Worm (Caenorhabditis elegans) whole organism, mixed stage, embryonic: ENCODE measurements around the gene C17B7.14.

ENCODE experiments used
- blmp-1 ChIP-seq: fragments of 150-350 bp; optimal IDR thresholded peaks from 2 replicates; lab custom pipeline; 2014; ENCODE audit warnings: missing biosample characterization, missing genetic modification characterization
- ceh-83 ChIP-seq: fragments of 200-800 bp; sonication (Bioruptor generic); optimal IDR thresholded peaks from 2 replicates; lab custom pipeline; 2018; ENCODE audit warnings: mild to moderate bottlenecking, missing genetic modification characterization, missing compliant biosample characterization
- ces-1 ChIP-seq: fragments of 150-350 bp; optimal IDR thresholded peaks from 2 replicates; lab custom pipeline; 2014; ENCODE audit warnings: missing biosample characterization, missing genetic modification reagents, missing genetic modification characterization
- drap-1 ChIP-seq: fragments of 200-800 bp; sonication (Bioruptor generic); optimal IDR thresholded peaks from 3 replicates; lab custom pipeline; 2018; ENCODE audit warnings: mild to moderate bottlenecking, missing genetic modification characterization, missing compliant biosample characterization
- elt-1 ChIP-seq: sonication (generic microtip); optimal IDR thresholded peaks from 2 replicates; lab custom pipeline; 2017; ENCODE audit warnings: missing genetic modification characterization, mild to moderate bottlenecking, missing compliant biosample characterization, antibody characterized with exemption, moderate library complexity, borderline replicate concordance; ENCODE audit not compliant: insufficient read depth
- hlh-1 ChIP-seq: fragments of 150-350 bp; optimal IDR thresholded peaks from 2 replicates; lab custom pipeline; 2014; ENCODE audit warnings: missing biosample characterization, missing genetic modification reagents, missing genetic modification characterization
- nhr-2 ChIP-seq: fragments of 150-350 bp; optimal IDR thresholded peaks from 2 replicates; lab custom pipeline; 2014; ENCODE audit warnings: missing biosample characterization, missing genetic modification characterization
- nhr-237 ChIP-seq: fragments of 150-350 bp; optimal IDR thresholded peaks from 2 replicates; lab custom pipeline; 2014; ENCODE audit warnings: missing biosample characterization, missing genetic modification characterization
- nhr-76 ChIP-seq: sonication (generic microtip); optimal IDR thresholded peaks from 2 replicates; lab custom pipeline; 2017; ENCODE audit warnings: missing biosample characterization, missing genetic modification characterization
- pha-4 ChIP-seq: fragments of 150-350 bp; optimal IDR thresholded peaks from 2 replicates; lab custom pipeline; 2018; ENCODE audit warnings: missing biosample characterization, missing genetic modification reagents, missing genetic modification characterization
- ztf-11 ChIP-seq: fragments of 150-350 bp; optimal IDR thresholded peaks from 2 replicates; lab custom pipeline; 2014; ENCODE audit warnings: missing biosample characterization, missing genetic modification characterization

DNA sequence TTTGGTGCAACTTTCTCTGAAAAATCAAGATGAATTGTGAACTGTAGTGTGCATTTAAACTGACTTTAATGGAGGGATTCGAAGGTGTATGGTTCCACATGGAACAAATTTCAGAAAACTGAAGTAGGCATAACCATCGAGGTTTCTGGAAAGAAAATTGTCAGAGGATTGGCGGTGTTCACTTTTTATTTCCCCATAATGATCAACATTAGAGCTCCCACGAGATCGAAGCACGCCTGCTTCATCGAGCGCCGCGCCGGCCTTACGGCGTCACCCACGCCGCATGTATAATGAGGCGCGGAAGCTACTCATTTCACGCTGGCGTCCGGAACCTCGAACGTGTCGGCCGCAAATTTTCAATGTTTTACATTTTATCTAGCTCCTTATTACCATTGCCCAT lies 32.2 kb downstream of the C17B7.14 start:
- TF ChIP-seq drap-1 (GFP tag; lab: Kevin White, UChicago) (no peak), ztf-11 (no peak), pha-4 (tag; lab: Kevin White, UChicago) (no peak), hlh-1 (tag; lab: Kevin White, UChicago) (no peak), nhr-76 (no peak), ces-1 (GFP tag; lab: Kevin White, UChicago) (no peak), blmp-1 (tag; lab: Kevin White, UChicago) (no peak), nhr-237 (no peak), elt-1 (no peak), nhr-2 (tag; lab: Kevin White, UChicago) (no peak), ceh-83 (GFP tag; lab: Kevin White, UChicago) (no peak)
